Fruit fly (Drosophila melanogaster): ENCODE results near the gene CG31698.

Gene CG31698

dm6 chr2L:3188875-3189274, 15.2 kb upstream of the CG31698 start (continued):
- TF ChIP-seq danr (GFP tag; IDR thresholded peaks at IDR 0.05) (no peak), Hmr (GFP tag; optimal IDR thresholded peaks at IDR 0.05) (peak; percentile 17), CG4424 (GFP tag; optimal IDR thresholded peaks at IDR 0.05) (peak; percentile 17), NFAT (GFP tag; IDR thresholded peaks at IDR 0.05) (no peak), CG15514 (GFP tag; optimal IDR thresholded peaks at IDR 0.05) (no peak), CG10147 (GFP tag; optimal IDR thresholded peaks at IDR 0.05) (no peak), CG4328 (GFP tag; optimal IDR thresholded peaks at IDR 0.05) (no peak), Awh (GFP tag; IDR thresholded peaks at IDR 0.05) (no peak), CG13424 (tag; optimal IDR thresholded peaks at IDR 0.05) (no peak), CG17359 (tag; optimal IDR thresholded peaks at IDR 0.05) (no peak), tin (GFP tag; optimal IDR thresholded peaks at IDR 0.05) (no peak), trh (GFP tag; optimal IDR thresholded peaks at IDR 0.05) (no peak), fd102C (GFP tag; optimal IDR thresholded peaks at IDR 0.05) (no peak), dan (GFP tag; IDR thresholded peaks at IDR 0.05) (no peak), CG12769 (tag; optimal IDR thresholded peaks at IDR 0.05) (no peak), Fer3 (tag; optimal IDR thresholded peaks at IDR 0.05) (peak; percentile 15), wor (GFP tag; IDR thresholded peaks at IDR 0.05) (0 out of 2 replicates have a peak, but pooled peaks have one; percentile 10), H2.0 (GFP tag; IDR thresholded peaks at IDR 0.05) (peak; percentile 41; the same call in 1 of the 2 replicates), CG34422 (GFP tag; IDR thresholded peaks at IDR 0.05) (no peak), Lhr (GFP tag; optimal IDR thresholded peaks at IDR 0.05) (no peak), row (GFP tag; IDR thresholded peaks at IDR 0.05) (peak; percentile 46; the same call in 1 of the 3 replicates), B-H2 (GFP tag; optimal IDR thresholded peaks at IDR 0.05) (no peak), Eip74EF (GFP tag; optimal IDR thresholded peaks at IDR 0.05) (no peak), croc (GFP tag; conservative IDR thresholded peaks at IDR 0.05) (no peak), scrt (GFP tag; optimal IDR thresholded peaks at IDR 0.05) (no peak), CG10366 (GFP tag; IDR thresholded peaks at IDR 0.05) (peak; percentile 35), CG11085 (GFP tag; IDR thresholded peaks at IDR 0.05) (no peak), ci (GFP tag; IDR thresholded peaks at IDR 0.05) (0 out of 3 replicates have a peak, but pooled peaks have one; percentile 66), Taf1 (GFP tag; IDR thresholded peaks at IDR 0.05) (no peak), CG3838 (GFP tag; optimal IDR thresholded peaks at IDR 0.05) (no peak), CG18599 (GFP tag; optimal IDR thresholded peaks at IDR 0.05) (peak; percentile 44), CG3995 (GFP tag; optimal IDR thresholded peaks at IDR 0.05) (no peak), CG5953 (GFP tag; IDR thresholded peaks at IDR 0.05) (0 out of 2 replicates have a peak, but pooled peaks have one; percentile 15), ind (GFP tag; optimal IDR thresholded peaks at IDR 0.05) (peak; percentile 23), CG16779 (GFP tag; IDR thresholded peaks at IDR 0.05) (no peak), slbo (GFP tag; IDR thresholded peaks at IDR 0.05) (no peak), Fer2 (tag; optimal IDR thresholded peaks at IDR 0.05) (no peak), CTCF (GFP tag; optimal IDR thresholded peaks at IDR 0.05) (no peak), stwl (tag; optimal IDR thresholded peaks at IDR 0.05) (no peak), Nf-YC (tag; optimal IDR thresholded peaks at IDR 0.05) (no peak), Nf-YB (GFP tag; optimal IDR thresholded peaks at IDR 0.05) (no peak), NfI (GFP tag; optimal IDR thresholded peaks at IDR 0.05) (no peak), psq (GFP tag; optimal IDR thresholded peaks at IDR 0.05) (no peak), CG13624 (GFP tag; optimal IDR thresholded peaks at IDR 0.05) (no peak), sqz (GFP tag; optimal IDR thresholded peaks at IDR 0.05) (no peak), gfzf (GFP tag; optimal IDR thresholded peaks at IDR 0.05) (no peak), gem (tag; optimal IDR thresholded peaks at IDR 0.05) (peak; percentile 30), CG2678 (tag; optimal IDR thresholded peaks at IDR 0.05) (no peak), Asciz (GFP tag; optimal IDR thresholded peaks at IDR 0.05) (no peak), CG4820 (GFP tag; optimal IDR thresholded peaks at IDR 0.05) (no peak), CG15073 (GFP tag; optimal IDR thresholded peaks at IDR 0.05) (no peak), dysf (GFP tag; IDR thresholded peaks at IDR 0.05) (peak; percentile 31; the same call in 1 of the 3 replicates)

Data from whole organism, embryonic.